Fruit fly (Drosophila melanogaster) S2 (cell line): ENCODE results near the gene Or67a.

Experiments
- CG8478 ChIP-seq: fragments of >200 bp; optimal IDR thresholded peaks from 2 replicates; lab custom pipeline; 2018
- CTCF ChIP-seq, 2 experiments: fragments of >200 bp; optimal IDR thresholded peaks; 2 replicates each; lab custom pipeline; 2018

- TF ChIP-seq CG8478 (no peak), CTCF (optimal IDR thresholded peaks at IDR 0.05; lab: Kevin White, UChicago) (no peak)
These were observed 16.3 kb upstream of the Or67a start, which contains the start of gene CG33703 for dm6 chr3L:9512560-9512959.
